Worm (Caenorhabditis elegans): Measurements from ENCODE around the gene F53F8.6.

DNA sequence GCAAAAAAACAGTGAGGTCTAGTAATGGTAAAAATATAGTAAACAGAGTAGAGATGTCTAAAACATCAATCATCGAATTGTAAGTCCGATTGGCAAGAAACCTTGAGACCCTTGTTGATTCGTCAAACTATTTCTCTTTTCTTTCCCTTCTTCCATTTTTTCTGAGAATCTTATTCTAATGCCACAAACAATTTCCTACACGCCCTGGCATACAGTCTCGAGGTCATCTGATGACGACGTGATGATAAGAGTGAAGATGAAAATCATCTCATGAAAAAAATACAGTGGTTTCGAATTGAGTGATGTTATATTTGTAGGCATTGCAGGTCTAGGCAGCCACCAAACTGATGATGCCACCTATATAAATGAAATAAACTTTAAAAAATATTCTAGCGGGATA lies 11.1 kb upstream of the F53F8.6 start:
- TF ChIP-seq ama-1 (optimal IDR thresholded peaks at IDR 0.05) = no peak
- no peak for TF ChIP-seq flt-1 (GFP tag; IDR thresholded peaks at IDR 0.05)
- TF ChIP-seq F13C5.2 (tag; optimal IDR thresholded peaks at IDR 0.05) = no peak
- TF ChIP-seq ceh-36 (tag; optimal IDR thresholded peaks at IDR 0.05) = no peak
- TF ChIP-seq hmg-4 (GFP tag; optimal IDR thresholded peaks at IDR 0.05) = no peak
- no peak for TF ChIP-seq ceh-13 (GFP tag; optimal IDR thresholded peaks at IDR 0.05)
- TF ChIP-seq hnd-1 (tag; optimal IDR thresholded peaks at IDR 0.05) = no peak
- TF ChIP-seq scrt-1 (GFP tag; IDR thresholded peaks at IDR 0.05) = no peak
- no peak for TF ChIP-seq tra-4 (tag; optimal IDR thresholded peaks at IDR 0.05)
- no peak for TF ChIP-seq B0310.2 (tag; optimal IDR thresholded peaks at IDR 0.05)
- no peak for TF ChIP-seq tbx-37 (GFP tag; conservative IDR thresholded peaks at IDR 0.05)
- TF ChIP-seq hmbx-1 (tag; optimal IDR thresholded peaks at IDR 0.05) = no peak
- TF ChIP-seq sea-1 (GFP tag; conservative IDR thresholded peaks at IDR 0.05) = no peak

Measured in whole organism, early embryonic.